Fruit fly (Drosophila melanogaster) ovary, adult (tissue): Measurements from ENCODE around the gene Fuca.

Source experiments
- CG17801 ChIP-seq: fragments of 200-800 bp; optimal IDR thresholded peaks from 2 replicates; lab custom pipeline; 2019; ENCODE audit warnings: missing biosample characterization, mild to moderate bottlenecking, missing genetic modification characterization, moderate library complexity; ENCODE audit not compliant: partially characterized antibody

The Fuca gene

dm6 chr3L:11529707-11530106 lies 7.2 kb upstream of the Fuca start:
- no peak for TF ChIP-seq CG17801

- TF ChIP-seq CG17801 = no peak
Measured at dm6 chr3L:11528397-11528923, 5.9 kb upstream of the Fuca start.

- no peak for TF ChIP-seq CG17801
Measured at dm6 chr3L:11526644-11527184, 4.2 kb upstream of the Fuca start.

dm6 chr3L:11525765-11526164 lies 3.3 kb upstream of the Fuca start:
- TF ChIP-seq CG17801 = no peak

- peak; percentile 5 for TF ChIP-seq CG17801
Measured at dm6 chr3L:11523286-11523685, 773 bp upstream of the Fuca start.

dm6 chr3L:11516229-11516628 lies 6.3 kb downstream of the Fuca start:
- TF ChIP-seq CG17801 = no peak

dm6 chr3L:11515349-11516079 lies 7.0 kb downstream of the Fuca start:
- no peak for TF ChIP-seq CG17801

- no peak for TF ChIP-seq CG17801
Measured at dm6 chr3L:11513405-11513804, 9.1 kb downstream of the Fuca start, which contains the start of gene CG7512. TSS of gene CG7512 (plus strand) at chr3L:11513705.

dm6 chr3L:11511921-11512320 lies 10.6 kb downstream of the Fuca start, which contains the start of gene Sgs3:
TSS of gene Sgs3 (plus strand) at chr3L:11512221.
- TF ChIP-seq CG17801 = no peak

- TF ChIP-seq CG17801 = no peak
Measured at dm6 chr3L:11511243-11511642, 11.3 kb downstream of the Fuca start.

- TF ChIP-seq CG17801 = no peak
Measured at dm6 chr3L:11510489-11510888, 12.0 kb downstream of the Fuca start, which contains the start of gene CG33272. TSS of gene CG33272 (minus strand) at chr3L:11510589.

- TF ChIP-seq CG17801 = no peak
Measured at dm6 chr3L:11509294-11509911, 13.1 kb downstream of the Fuca start, which contains the start of the genes Sgs8 and Sgs7. TSS of gene Sgs8 (minus strand) at chr3L:11509394. TSS of gene Sgs7 (plus strand) at chr3L:11509861.

dm6 chr3L:11508337-11508736 lies 14.2 kb downstream of the Fuca start, which contains the start of gene CG33500:
TSS of gene CG33500 (plus strand) at chr3L:11508637.
- TF ChIP-seq CG17801 = no peak

dm6 chr3L:11493090-11493807 lies 29.3 kb downstream of the Fuca start:
- TF ChIP-seq CG17801 = peak; percentile 34

- TF ChIP-seq CG17801 = no peak
Measured at dm6 chr3L:11492457-11492856, 30.1 kb downstream of the Fuca start.

- TF ChIP-seq CG17801 = no peak
Measured at dm6 chr3L:11491874-11492268, 30.6 kb downstream of the Fuca start.
